Fruit fly (Drosophila melanogaster) whole organism, wandering third instar larva: ENCODE results near the gene SP1029.

Experiments used
- Abd-B ChIP-seq: fragments of >200 bp; optimal IDR thresholded peaks from 2 replicates; lab custom pipeline; 2017; ENCODE audit warnings: missing biosample characterization, missing genetic modification characterization
- CG32264 ChIP-seq: fragments of 200-800 bp; sonication (Bioruptor generic); optimal IDR thresholded peaks from 2 replicates; lab custom pipeline; 2016; ENCODE audit warnings: missing biosample characterization, missing genetic modification characterization
- CG9705 ChIP-seq: fragments of 200-800 bp; sonication (Bioruptor generic); optimal IDR thresholded peaks from 2 replicates; lab custom pipeline; 2018; ENCODE audit warnings: missing biosample characterization, mild to moderate bottlenecking, missing genetic modification characterization
- CrebA ChIP-seq: fragments of 200-800 bp; sonication (Bioruptor generic); optimal IDR thresholded peaks from 2 replicates; lab custom pipeline; 2016; ENCODE audit warnings: missing biosample characterization, mild to moderate bottlenecking, missing genetic modification characterization, borderline replicate concordance
- Dfd ChIP-seq: fragments of >200 bp; optimal IDR thresholded peaks from 2 replicates; lab custom pipeline; 2017; ENCODE audit warnings: missing biosample characterization, missing genetic modification characterization
- Dif ChIP-seq: fragments of 200-275, 200-300 bp; sonication (Bioruptor generic); optimal IDR thresholded peaks from 2 replicates; lab custom pipeline; 2018; ENCODE audit warnings: missing biosample characterization, missing genetic modification characterization; ENCODE audit not compliant: partially characterized antibody
- GATAd ChIP-seq: sonication (Bioruptor generic); optimal IDR thresholded peaks from 2 replicates; lab custom pipeline; 2016; ENCODE audit warnings: missing biosample characterization, missing genetic modification characterization
- HLH106 ChIP-seq: fragments of 200-800 bp; optimal IDR thresholded peaks from 3 replicates; lab custom pipeline; 2019; ENCODE audit warnings: missing biosample characterization, mild to moderate bottlenecking, missing genetic modification characterization, moderate library complexity
- Hnf4 ChIP-seq: fragments of 200-800 bp; sonication (Bioruptor generic); optimal IDR thresholded peaks from 2 replicates; lab custom pipeline; 2016; ENCODE audit warnings: missing biosample characterization, mild to moderate bottlenecking, missing genetic modification characterization
- Hr78 ChIP-seq: fragments of >200 bp; optimal IDR thresholded peaks from 2 replicates; lab custom pipeline; 2017; ENCODE audit warnings: missing biosample characterization, missing genetic modification characterization
- Jra ChIP-seq: sonication (Bioruptor generic); optimal IDR thresholded peaks from 2 replicates; lab custom pipeline; 2016; ENCODE audit warnings: missing biosample characterization, missing genetic modification characterization
- Mio ChIP-seq: sonication (Bioruptor generic); optimal IDR thresholded peaks from 2 replicates; lab custom pipeline; 2016; ENCODE audit warnings: missing biosample characterization, missing genetic modification characterization
- Myc ChIP-seq: fragments of >200 bp; optimal IDR thresholded peaks from 2 replicates; lab custom pipeline; 2017
- OdsH ChIP-seq: fragments of 200-800 bp; sonication (Bioruptor generic); optimal IDR thresholded peaks from 2 replicates; lab custom pipeline; 2016; ENCODE audit warnings: missing biosample characterization, mild to moderate bottlenecking, missing genetic modification characterization
- Rel ChIP-seq, 2 experiments: fragments of 200-800 bp; sonication (Bioruptor generic) in 1 of 2; optimal IDR thresholded peaks; 2 replicates in 1 of 2; 3 replicates in 1 of 2; lab custom pipeline; 2016 to 2019; ENCODE audit warnings: mild to moderate bottlenecking in 2 of 2, missing biosample characterization in 2 of 2, missing genetic modification characterization in 2 of 2, moderate library complexity in 1 of 2
- Sp1 ChIP-seq: fragments of 200-800 bp; sonication (Bioruptor generic); optimal IDR thresholded peaks from 3 replicates; lab custom pipeline; 2019; ENCODE audit warnings: missing biosample characterization, mild to moderate bottlenecking, missing genetic modification characterization, moderate library complexity
- Vsx2 ChIP-seq: fragments of 200-300, 225-300 bp; sonication (Bioruptor generic); optimal IDR thresholded peaks from 2 replicates; lab custom pipeline; 2018; ENCODE audit warnings: missing biosample characterization, missing genetic modification characterization; ENCODE audit not compliant: partially characterized antibody
- br ChIP-seq: fragments of 200-800 bp; sonication (Bioruptor generic); optimal IDR thresholded peaks from 2 replicates; lab custom pipeline; 2016; ENCODE audit warnings: missing biosample characterization, missing genetic modification characterization
- brk ChIP-seq: fragments of 200-800 bp; sonication (Bioruptor generic); optimal IDR thresholded peaks from 2 replicates; lab custom pipeline; 2016; ENCODE audit warnings: missing biosample characterization, mild to moderate bottlenecking, missing genetic modification characterization
- dl ChIP-seq, 2 experiments: fragments of 175-275, 200-275 bp in 1 of 2; fragments of 200-275 bp in 1 of 2; sonication (Bioruptor generic); optimal IDR thresholded peaks; lab custom pipeline; 2018; ENCODE audit warnings: mild to moderate bottlenecking in 2 of 2, missing biosample characterization in 2 of 2, missing genetic modification characterization in 2 of 2, moderate library complexity in 2 of 2; ENCODE audit not compliant: partially characterized antibody in 2 of 2, insufficient read depth in 1 of 2
- foxo ChIP-seq, 2 experiments: fragments of 200-800 bp; sonication (Bioruptor generic); optimal IDR thresholded peaks; 2 replicates in 1 of 2; 3 replicates in 1 of 2; lab custom pipeline; 2016 to 2017; ENCODE audit warnings: missing biosample characterization in 2 of 2, missing genetic modification characterization in 2 of 2
- fru ChIP-seq: fragments of 200-800 bp; sonication (Bioruptor generic); optimal IDR thresholded peaks from 3 replicates; lab custom pipeline; 2016; ENCODE audit warnings: missing biosample characterization, mild to moderate bottlenecking, missing genetic modification characterization
- jim ChIP-seq: fragments of 175-275, 200-325 bp; sonication (Bioruptor generic); optimal IDR thresholded peaks from 2 replicates; lab custom pipeline; 2016; ENCODE audit warnings: missing biosample characterization, mild to moderate bottlenecking, missing genetic modification characterization
- lola ChIP-seq: fragments of >200 bp; optimal IDR thresholded peaks from 2 replicates; lab custom pipeline; 2017; ENCODE audit warnings: missing biosample characterization, missing genetic modification characterization
- pan ChIP-seq: fragments of >200 bp; optimal IDR thresholded peaks from 2 replicates; lab custom pipeline; 2017
- psq ChIP-seq: fragments of 200-800 bp; sonication (Bioruptor generic); optimal IDR thresholded peaks from 3 replicates; lab custom pipeline; 2017; ENCODE audit warnings: missing biosample characterization, mild to moderate bottlenecking, missing genetic modification characterization, moderate library complexity
- rgr ChIP-seq: fragments of 200-800 bp; sonication (Bioruptor generic); optimal IDR thresholded peaks from 3 replicates; lab custom pipeline; 2016; ENCODE audit warnings: missing biosample characterization, mild to moderate bottlenecking, missing genetic modification characterization
- sage ChIP-seq: fragments of 200-800 bp; sonication (Bioruptor generic); optimal IDR thresholded peaks from 2 replicates; lab custom pipeline; 2016; ENCODE audit warnings: missing biosample characterization, mild to moderate bottlenecking, missing genetic modification characterization
- sv ChIP-seq: fragments of 200-800 bp; sonication (Bioruptor generic); optimal IDR thresholded peaks from 3 replicates; lab custom pipeline; 2016; ENCODE audit warnings: missing biosample characterization, missing genetic modification characterization
- tai ChIP-seq: sonication (Bioruptor generic); optimal IDR thresholded peaks from 2 replicates; lab custom pipeline; 2016; ENCODE audit warnings: missing biosample characterization, missing genetic modification characterization
- usp ChIP-seq: fragments of >200 bp; optimal IDR thresholded peaks from 2 replicates; lab custom pipeline; 2017; ENCODE audit warnings: missing biosample characterization, missing genetic modification characterization
- woc ChIP-seq: sonication (Bioruptor generic); optimal IDR thresholded peaks from 2 replicates; lab custom pipeline; 2016; ENCODE audit warnings: missing biosample characterization, mild to moderate bottlenecking, missing genetic modification characterization

The SP1029 gene

dm6 chr3R:29269204-29269603 is 19.0 kb upstream of the SP1029 start:
- TF ChIP-seq Hr78 (GFP tag; lab: Kevin White, UChicago) = no peak

dm6 chr3R:29268062-29268461 is 17.8 kb upstream of the SP1029 start:
- TF ChIP-seq Mio (GFP tag; lab: Kevin White, UChicago) (no peak), usp (GFP tag; lab: Kevin White, UChicago) (no peak), Vsx2 (GFP tag; lab: Kevin White, UChicago) (no peak), OdsH (GFP tag; lab: Kevin White, UChicago) (no peak), tai (GFP tag; lab: Kevin White, UChicago) (no peak), lola (GFP tag; lab: Kevin White, UChicago) (no peak), Jra (GFP tag; lab: Kevin White, UChicago) (no peak), Sp1 (GFP tag; lab: Kevin White, UChicago) (no peak), sv (GFP tag; lab: Kevin White, UChicago) (no peak), jim (GFP tag; lab: Kevin White, UChicago) (no peak), pan (lab: Kevin White, UChicago) (no peak), dl (GFP tag; optimal IDR thresholded peaks at IDR 0.05; lab: Kevin White, UChicago; ENCODE audit: insufficient read depth in 1 of 2, partially characterized antibody in 2 of 2) (no peak), Dfd (GFP tag; lab: Kevin White, UChicago) (no peak), Dif (GFP tag; lab: Kevin White, UChicago) (no peak), CG9705 (GFP tag; lab: Kevin White, UChicago) (no peak), CrebA (no peak)

- TF ChIP-seq CG9705 (GFP tag; lab: Kevin White, UChicago) (no peak), Vsx2 (GFP tag; lab: Kevin White, UChicago) (no peak), HLH106 (no peak), Myc (lab: Kevin White, UChicago) (no peak), Rel (GFP tag; optimal IDR thresholded peaks at IDR 0.05; lab: Kevin White, UChicago) (no peak), Rel (tag; optimal IDR thresholded peaks at IDR 0.05; lab: Kevin White, UChicago) (no peak), CrebA (no peak), Hnf4 (no peak), dl (GFP tag; optimal IDR thresholded peaks at IDR 0.05; lab: Kevin White, UChicago; ENCODE audit: insufficient read depth in 1 of 2, partially characterized antibody in 2 of 2) (no peak), Dfd (GFP tag; lab: Kevin White, UChicago) (no peak), GATAd (GFP tag; lab: Kevin White, UChicago) (no peak)
- TF ChIP-seq, all 38 proteins: peak for 0
Measured at dm6 chr3R:29266607-29267006, 16.4 kb upstream of the SP1029 start.

dm6 chr3R:29265075-29265474 is 14.8 kb upstream of the SP1029 start:
- TF ChIP-seq Sp1 (GFP tag; lab: Kevin White, UChicago) (peak; percentile 4), CrebA (no peak), psq (GFP tag; lab: Kevin White, UChicago) (no peak), Hnf4 (no peak), woc (peak; percentile 11), tai (GFP tag; lab: Kevin White, UChicago) (no peak), lola (GFP tag; lab: Kevin White, UChicago) (no peak), CG32264 (GFP tag; lab: Kevin White, UChicago) (no peak), foxo (GFP tag; optimal IDR thresholded peaks at IDR 0.05; lab: Kevin White, UChicago) (peak in 1 of 2 experiments; percentile 6), rgr (GFP tag; lab: Kevin White, UChicago) (no peak), HLH106 (peak; percentile 13), usp (GFP tag; lab: Kevin White, UChicago) (no peak), OdsH (GFP tag; lab: Kevin White, UChicago) (no peak), fru (peak; percentile 12)

dm6 chr3R:29263264-29263663 is 13.0 kb upstream of the SP1029 start:
- TF ChIP-seq brk (GFP tag; lab: Kevin White, UChicago) (no peak), Hr78 (GFP tag; lab: Kevin White, UChicago) (no peak), sage (GFP tag; lab: Kevin White, UChicago) (no peak), Abd-B (GFP tag; lab: Kevin White, UChicago) (no peak), CG9705 (GFP tag; lab: Kevin White, UChicago) (no peak), foxo (GFP tag; optimal IDR thresholded peaks at IDR 0.05; lab: Kevin White, UChicago) (no peak), woc (no peak), rgr (GFP tag; lab: Kevin White, UChicago) (no peak), br (GFP tag; lab: Kevin White, UChicago) (no peak), Sp1 (GFP tag; lab: Kevin White, UChicago) (no peak), fru (no peak)
